Worm (Caenorhabditis elegans) whole organism, L4 larva: ENCODE measurements around the gene rga-1.

Source experiments
- D1046.2 ChIP-seq: fragments of 200-800 bp; sonication (Bioruptor generic); IDR thresholded peaks from 2 replicates; pipeline ENCODE4 v1.3.6; 2022; ENCODE audit warnings: missing genetic modification characterization, missing compliant biosample characterization
- ceh-28 ChIP-seq: fragments of 150-350 bp; optimal IDR thresholded peaks from 2 replicates; lab custom pipeline; 2014; ENCODE audit warnings: missing biosample characterization, missing genetic modification reagents, missing genetic modification characterization
- duxl-1 ChIP-seq: sonication (generic microtip); optimal IDR thresholded peaks from 2 replicates; lab custom pipeline; 2016; ENCODE audit warnings: mild to moderate bottlenecking, missing genetic modification characterization, moderate library complexity, missing compliant biosample characterization; ENCODE audit not compliant: poor library complexity
- lim-7 ChIP-seq: fragments of 200-800 bp; sonication (Bioruptor generic); IDR thresholded peaks from 2 replicates; pipeline ENCODE4 v1.3.6; 2022; ENCODE audit warnings: missing genetic modification characterization, missing compliant biosample characterization
- pha-4 ChIP-seq, 2 experiments: fragments of 150-350 bp in 1 of 2; fragments of 200-800 bp in 1 of 2; sonication (Bioruptor generic) in 1 of 2; IDR thresholded peaks in 1 of 2; optimal IDR thresholded peaks in 1 of 2; 2 replicates each; pipeline versions ENCODE4 v1.3.6 to Lab custom; 2014 to 2022; ENCODE audit warnings: missing genetic modification characterization in 2 of 2, missing genetic modification reagents in 2 of 2, missing biosample characterization in 1 of 2, missing compliant biosample characterization in 1 of 2
- pqm-1 ChIP-seq: sonication (generic microtip); optimal IDR thresholded peaks from 2 replicates; lab custom pipeline; 2017; ENCODE audit warnings: missing biosample characterization, missing genetic modification characterization
- unc-62 ChIP-seq, 3 experiments: fragments of 150-350 bp in 1 of 3; sonication (generic microtip); optimal IDR thresholded peaks in 2 of 3; peaks in 1 of 3; 1 replicate in 1 of 3; 2 replicates in 2 of 3; lab custom pipeline; 2014 to 2017; ENCODE audit warnings: missing biosample characterization in 3 of 3, missing genetic modification characterization in 3 of 3, missing genetic modification reagents in 3 of 3, missing genotype in 1 of 3
- zag-1 ChIP-seq: fragments of 150-350 bp; optimal IDR thresholded peaks from 2 replicates; lab custom pipeline; 2014; ENCODE audit warnings: missing biosample characterization, missing genetic modification characterization
- ztf-11 ChIP-seq: fragments of 150-350 bp; optimal IDR thresholded peaks from 2 replicates; lab custom pipeline; 2014; ENCODE audit warnings: missing biosample characterization, missing genetic modification characterization

DNA sequence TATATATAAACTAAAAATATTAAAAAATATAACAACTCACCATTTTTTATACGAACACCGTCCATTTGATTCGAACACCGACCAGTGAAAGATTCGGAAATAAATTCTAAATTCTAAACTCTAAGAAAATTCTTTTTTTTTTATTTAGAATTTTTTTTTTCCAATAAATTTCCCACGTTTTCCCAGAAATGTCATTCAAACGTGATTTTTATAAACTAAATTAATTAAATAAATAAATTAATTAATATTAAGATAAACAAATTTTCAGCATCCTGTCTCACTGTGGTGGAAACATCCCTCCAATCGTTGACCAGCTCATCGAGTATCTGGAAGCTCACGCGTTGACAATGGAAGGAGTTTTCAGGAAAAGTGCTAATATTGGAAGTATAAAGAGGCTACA lies 2.8 kb downstream of the rga-1 start, which contains the start of gene klp-17:
- no peak for TF ChIP-seq ztf-11 (tag; lab: Kevin White, UChicago)
- no peak for TF ChIP-seq duxl-1 (tag; lab: Kevin White, UChicago)
- no peak for TF ChIP-seq unc-62 (GFP tag; optimal IDR thresholded peaks at IDR 0.05 in 1 of 2; lab: Kevin White, UChicago)
- TF ChIP-seq unc-62 (tag; optimal IDR thresholded peaks at IDR 0.05; lab: Kevin White, UChicago), result no peak
- no peak for TF ChIP-seq pha-4 (GFP tag; IDR thresholded peaks at IDR 0.05; lab: Robert Waterston, UW)
- TF ChIP-seq pha-4 (tag; optimal IDR thresholded peaks at IDR 0.05; lab: Kevin White, UChicago), result no peak
- no peak for TF ChIP-seq ceh-28 (tag; lab: Kevin White, UChicago)
- no peak for TF ChIP-seq lim-7 (GFP tag; lab: Robert Waterston, UW)
- TF ChIP-seq pqm-1 (tag; lab: Kevin White, UChicago), result no peak
- TF ChIP-seq zag-1, result no peak
- TF ChIP-seq D1046.2 (GFP tag; lab: Robert Waterston, UW), result no peak
